Fruit fly (Drosophila melanogaster) whole organism, embryonic: ENCODE data around the gene defl.

Experiments
- Atf3 ChIP-seq: fragments of 200-800 bp; sonication (Bioruptor generic); optimal IDR thresholded peaks from 3 replicates; lab custom pipeline; 2016; ENCODE audit warnings: missing biosample characterization, missing genetic modification characterization
- CG10209 ChIP-seq: fragments of 200-800 bp; sonication (Bioruptor generic); optimal IDR thresholded peaks from 3 replicates; lab custom pipeline; 2017; ENCODE audit warnings: missing biosample characterization, mild to moderate bottlenecking, missing genetic modification characterization, missing genetic modification reagents
- CG10274 ChIP-seq: fragments of 200-800 bp; sonication (Bioruptor generic); optimal IDR thresholded peaks from 3 replicates; lab custom pipeline; 2017; ENCODE audit warnings: missing biosample characterization, mild to moderate bottlenecking, missing genetic modification characterization
- CG10654 ChIP-seq: fragments of 200-800 bp; sonication (Bioruptor generic); optimal IDR thresholded peaks from 2 replicates; lab custom pipeline; 2016; ENCODE audit warnings: missing biosample characterization, missing genetic modification characterization
- CG11398 ChIP-seq: fragments of 200-800 bp; sonication (Bioruptor generic); optimal IDR thresholded peaks from 2 replicates; lab custom pipeline; 2016; ENCODE audit warnings: missing biosample characterization, missing genetic modification characterization
- CG12299 ChIP-seq: fragments of 200-800 bp; sonication (Bioruptor generic); optimal IDR thresholded peaks from 2 replicates; lab custom pipeline; 2018; ENCODE audit warnings: missing biosample characterization, mild to moderate bottlenecking, missing genetic modification characterization
- CG16863 ChIP-seq: fragments of 200-800 bp; sonication (Bioruptor generic); optimal IDR thresholded peaks from 3 replicates; lab custom pipeline; 2016; ENCODE audit warnings: missing biosample characterization, missing genetic modification characterization
- CG17385 ChIP-seq: fragments of 200-800 bp; sonication (Bioruptor generic); optimal IDR thresholded peaks from 3 replicates; lab custom pipeline; 2018; ENCODE audit warnings: missing biosample characterization, mild to moderate bottlenecking, missing genetic modification characterization
- CG2129 ChIP-seq: fragments of 200-800 bp; sonication (Bioruptor generic); IDR thresholded peaks from 2 replicates; pipeline ENCODE4 v1.3.6; 2022; ENCODE audit warnings: missing biosample characterization, missing genetic modification characterization; ENCODE audit not compliant: partially characterized antibody
- CG31365 ChIP-seq: fragments of 200-800 bp; sonication (Bioruptor generic); optimal IDR thresholded peaks from 2 replicates; lab custom pipeline; 2018; ENCODE audit warnings: missing biosample characterization, mild to moderate bottlenecking, missing genetic modification characterization
- CG3281 ChIP-seq: fragments of 200-800 bp; sonication (Bioruptor generic); optimal IDR thresholded peaks from 3 replicates; lab custom pipeline; 2017; ENCODE audit warnings: missing biosample characterization, mild to moderate bottlenecking, missing genetic modification characterization
- CG34376 ChIP-seq: fragments of 200-800 bp; sonication (Bioruptor generic); optimal IDR thresholded peaks from 2 replicates; lab custom pipeline; 2018; ENCODE audit warnings: missing biosample characterization, mild to moderate bottlenecking, missing genetic modification characterization
- CG3995 ChIP-seq: fragments of 200-800 bp; sonication (Bioruptor generic); optimal IDR thresholded peaks from 3 replicates; lab custom pipeline; 2016; ENCODE audit warnings: missing biosample characterization, missing genetic modification characterization
- CG4360 ChIP-seq: fragments of 200-800 bp; sonication (Bioruptor generic); IDR thresholded peaks from 2 replicates; pipeline ENCODE4 v1.3.6; 2022; ENCODE audit warnings: missing biosample characterization, missing genetic modification characterization
- CG4404 ChIP-seq: fragments of 200-800 bp; sonication (Bioruptor generic); IDR thresholded peaks from 2 replicates; pipeline ENCODE4 v1.3.6; 2022; ENCODE audit warnings: missing biosample characterization, missing genetic modification characterization
- CG4730 ChIP-seq: fragments of 200-800 bp; sonication (Bioruptor generic); IDR thresholded peaks from 2 replicates; pipeline ENCODE4 v1.3.6; 2022; ENCODE audit warnings: missing biosample characterization, missing genetic modification characterization
- CG6683 ChIP-seq: fragments of 200-800 bp; sonication (Bioruptor generic); optimal IDR thresholded peaks from 2 replicates; lab custom pipeline; 2017; ENCODE audit warnings: missing biosample characterization, mild to moderate bottlenecking, missing genetic modification characterization, missing genetic modification reagents
- CG8765 ChIP-seq: fragments of 200-800 bp; sonication (Bioruptor generic); IDR thresholded peaks from 2 replicates; pipeline ENCODE4 v1.3.6; 2022; ENCODE audit warnings: missing biosample characterization, missing genetic modification characterization
- Chrac-16 ChIP-seq: fragments of 200-800 bp; sonication (Bioruptor generic); optimal IDR thresholded peaks from 3 replicates; lab custom pipeline; 2016; ENCODE audit warnings: missing biosample characterization, missing genetic modification characterization
- E2f2 ChIP-seq: fragments of 200-800 bp; sonication (Bioruptor generic); IDR thresholded peaks from 2 replicates; pipeline ENCODE4 v1.3.6; 2022; ENCODE audit warnings: missing biosample characterization, missing genetic modification characterization
- Hand ChIP-seq: fragments of 200-800 bp; sonication (Bioruptor generic); optimal IDR thresholded peaks from 2 replicates; lab custom pipeline; 2017; ENCODE audit warnings: mild to moderate bottlenecking, missing biosample characterization, missing genetic modification reagents, missing genetic modification characterization
- MESR4 ChIP-seq: fragments of 200-800 bp; sonication (Bioruptor generic); optimal IDR thresholded peaks from 2 replicates; lab custom pipeline; 2018; ENCODE audit warnings: missing biosample characterization, mild to moderate bottlenecking, missing genetic modification characterization, moderate library complexity
- Med ChIP-seq: fragments of 200-800 bp; sonication (Bioruptor generic); peaks from one replicate; lab custom pipeline; 2016; ENCODE audit warnings: missing biosample characterization, missing genetic modification characterization, mild to moderate bottlenecking, inconsistent platforms, moderate library complexity
- NfI ChIP-seq: fragments of 200-800 bp; sonication (Bioruptor generic); optimal IDR thresholded peaks from 3 replicates; lab custom pipeline; 2018; ENCODE audit warnings: missing biosample characterization, mild to moderate bottlenecking, missing genetic modification characterization, moderate library complexity
- Sox100B ChIP-seq: fragments of 200-800 bp; sonication (Bioruptor generic); optimal IDR thresholded peaks from 3 replicates; lab custom pipeline; 2018; ENCODE audit warnings: missing biosample characterization, mild to moderate bottlenecking, missing genetic modification characterization
- Sry-β ChIP-seq: fragments of 200-800 bp; sonication (Bioruptor generic); optimal IDR thresholded peaks from 2 replicates; lab custom pipeline; 2018; ENCODE audit warnings: missing biosample characterization, mild to moderate bottlenecking, missing genetic modification characterization, moderate library complexity
- Usf ChIP-seq: fragments of 200-800 bp; sonication (Bioruptor generic); optimal IDR thresholded peaks from 2 replicates; lab custom pipeline; 2017; ENCODE audit warnings: missing genotype, missing biosample characterization, missing genetic modification characterization
- al ChIP-seq: fragments of 200-800 bp; sonication (Bioruptor generic); IDR thresholded peaks from 2 replicates; pipeline ENCODE4 v1.3.6; 2022; ENCODE audit warnings: missing biosample characterization, missing genetic modification characterization
- amos ChIP-seq: fragments of 200-800 bp; sonication (Bioruptor generic); IDR thresholded peaks from 2 replicates; pipeline ENCODE4 v1.3.6; 2022; ENCODE audit warnings: missing biosample characterization, missing genetic modification characterization; ENCODE audit not compliant: partially characterized antibody
- chn ChIP-seq: fragments of 200-800 bp; sonication (Bioruptor generic); optimal IDR thresholded peaks from 2 replicates; lab custom pipeline; 2016; ENCODE audit warnings: missing biosample characterization, missing genetic modification characterization
- dysf ChIP-seq: fragments of 200-800 bp; sonication (Bioruptor generic); IDR thresholded peaks from 3 replicates; pipeline ENCODE4 v1.3.6; 2022; ENCODE audit warnings: missing biosample characterization, missing genetic modification characterization
- esg ChIP-seq: fragments of 200-800 bp; sonication (Bioruptor generic); conservative IDR thresholded peaks from 2 replicates; pipeline ENCODE4 v1.3.6; 2022; ENCODE audit warnings: missing biosample characterization, missing genetic modification characterization
- eyg ChIP-seq: fragments of 200-800 bp; sonication (Bioruptor generic); optimal IDR thresholded peaks from 3 replicates; lab custom pipeline; 2016; ENCODE audit warnings: missing biosample characterization, missing genetic modification characterization
- fd3F ChIP-seq: fragments of 200-800 bp; sonication (Bioruptor generic); optimal IDR thresholded peaks from 2 replicates; lab custom pipeline; 2018; ENCODE audit warnings: missing biosample characterization, mild to moderate bottlenecking, missing genetic modification characterization, moderate library complexity
- gcm2 ChIP-seq: fragments of 200-800 bp; sonication (Bioruptor generic); optimal IDR thresholded peaks from 2 replicates; lab custom pipeline; 2016; ENCODE audit warnings: missing biosample characterization, missing genetic modification characterization
- hbn ChIP-seq: fragments of 200-800 bp; sonication (Bioruptor generic); IDR thresholded peaks from 2 replicates; pipeline ENCODE4 v1.3.6; 2022; ENCODE audit warnings: missing biosample characterization, missing genetic modification characterization; ENCODE audit not compliant: partially characterized antibody
- jigr1 ChIP-seq: fragments of 200-800 bp; sonication (Bioruptor generic); IDR thresholded peaks from 3 replicates; pipeline ENCODE4 v1.3.6; 2022; ENCODE audit warnings: missing biosample characterization, missing genetic modification characterization
- kni ChIP-seq: fragments of 200-800 bp; sonication (Bioruptor generic); optimal IDR thresholded peaks from 3 replicates; lab custom pipeline; 2017; ENCODE audit warnings: mild to moderate bottlenecking, missing biosample characterization, missing genetic modification reagents, missing genetic modification characterization
- lab ChIP-seq: fragments of 200-800 bp; sonication (Bioruptor generic); optimal IDR thresholded peaks from 3 replicates; lab custom pipeline; 2017; ENCODE audit warnings: missing biosample characterization, missing genetic modification characterization, mild to moderate bottlenecking, moderate library complexity, missing genetic modification reagents
- mam ChIP-seq: fragments of 200-800 bp; sonication (Bioruptor generic); optimal IDR thresholded peaks from 3 replicates; lab custom pipeline; 2016; ENCODE audit warnings: missing biosample characterization, missing genetic modification characterization
- nmo ChIP-seq: fragments of 200-800 bp; sonication (Bioruptor generic); optimal IDR thresholded peaks from 2 replicates; lab custom pipeline; 2018; ENCODE audit warnings: missing biosample characterization, mild to moderate bottlenecking, missing genetic modification characterization, moderate library complexity
- odd ChIP-seq: fragments of 200-800 bp; sonication (Bioruptor generic); optimal IDR thresholded peaks from 2 replicates; lab custom pipeline; 2017; ENCODE audit warnings: missing biosample characterization, mild to moderate bottlenecking, missing genetic modification characterization
- repo ChIP-seq: fragments of 200-800 bp; sonication (Bioruptor generic); optimal IDR thresholded peaks from 2 replicates; lab custom pipeline; 2016; ENCODE audit warnings: missing biosample characterization, missing genetic modification characterization
- run ChIP-seq: fragments of 200-800 bp; sonication (Bioruptor generic); optimal IDR thresholded peaks from 3 replicates; lab custom pipeline; 2018; ENCODE audit warnings: missing biosample characterization, mild to moderate bottlenecking, missing genetic modification characterization
- salm ChIP-seq: fragments of 200-800 bp; sonication (Bioruptor generic); optimal IDR thresholded peaks from 2 replicates; lab custom pipeline; 2018; ENCODE audit warnings: missing biosample characterization, mild to moderate bottlenecking, missing genetic modification characterization
- scrt ChIP-seq: fragments of 200-800 bp; sonication (Bioruptor generic); optimal IDR thresholded peaks from 2 replicates; lab custom pipeline; 2018; ENCODE audit warnings: missing biosample characterization, mild to moderate bottlenecking, missing genetic modification characterization, moderate library complexity
- sima ChIP-seq: fragments of 200-800 bp; sonication (Bioruptor generic); optimal IDR thresholded peaks from 2 replicates; lab custom pipeline; 2016; ENCODE audit warnings: missing biosample characterization, missing genetic modification characterization
- slbo ChIP-seq: fragments of 200-800 bp; sonication (Bioruptor generic); IDR thresholded peaks from 2 replicates; pipeline ENCODE4 v1.3.6; 2022; ENCODE audit warnings: missing biosample characterization, missing genetic modification characterization
- stc ChIP-seq: fragments of 200-800 bp; sonication (Bioruptor generic); IDR thresholded peaks from 2 replicates; pipeline ENCODE4 v1.3.6; 2022; ENCODE audit warnings: missing biosample characterization, missing genetic modification characterization
- twi ChIP-seq: fragments of 200-800 bp; optimal IDR thresholded peaks from 2 replicates; lab custom pipeline; 2019; ENCODE audit warnings: missing biosample characterization, mild to moderate bottlenecking, missing genetic modification characterization, moderate library complexity
- wor ChIP-seq: fragments of 200-800 bp; sonication (Bioruptor generic); IDR thresholded peaks from 2 replicates; pipeline ENCODE4 v1.3.6; 2022; ENCODE audit warnings: missing biosample characterization, missing genetic modification characterization

defl gene

DNA sequence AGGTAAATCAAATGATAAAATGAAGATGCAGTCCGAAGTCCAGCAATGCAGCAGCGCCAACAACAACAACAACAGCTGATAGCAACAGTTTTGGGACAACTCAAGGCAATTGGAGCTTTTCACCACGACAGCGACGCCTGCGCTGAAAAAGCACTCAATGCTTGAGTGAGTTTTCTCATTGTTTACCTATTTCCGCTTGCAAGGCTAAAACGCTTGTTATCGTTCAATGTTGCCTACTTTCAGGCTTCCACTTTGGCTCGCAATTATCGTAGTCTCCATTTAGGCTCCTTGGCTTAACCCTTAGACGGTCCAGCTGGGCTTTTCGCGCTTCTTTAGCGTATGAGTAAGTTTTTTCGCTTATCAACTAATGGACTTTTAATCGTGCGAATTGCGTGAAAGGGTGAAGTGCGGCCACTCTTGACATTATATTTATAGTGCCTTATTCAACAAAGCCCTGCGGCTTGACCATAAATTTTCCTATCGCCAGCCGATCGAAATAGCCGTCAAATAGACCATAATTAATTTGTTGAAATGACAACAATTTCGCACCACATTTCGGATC is 38.9 kb downstream of the defl start (continued):
- TF ChIP-seq lab (GFP tag; lab: Kevin White, UChicago) (peak; percentile 80), fd3F (no peak), Sox100B (GFP tag; lab: Kevin White, UChicago) (no peak), dysf (GFP tag; lab: Robert Waterston, UW) (0 out of 3 replicates have a peak, but pooled peaks have one; percentile 12), CG10274 (GFP tag; lab: Kevin White, UChicago) (no peak), amos (no peak; the same call in 1 of the 2 replicates), CG11398 (GFP tag; lab: Kevin White, UChicago) (no peak), Sry-β (no peak), mam (GFP tag; lab: Kevin White, UChicago) (no peak), slbo (peak; percentile 28; the same call in 1 of the 2 replicates), CG8765 (GFP tag; lab: Robert Waterston, UW) (no peak), CG3281 (GFP tag; lab: Kevin White, UChicago) (peak; percentile 25), Atf3 (GFP tag; lab: Kevin White, UChicago) (no peak), NfI (GFP tag; lab: Kevin White, UChicago) (peak; percentile 32), repo (no peak), CG34376 (GFP tag; lab: Kevin White, UChicago) (peak; percentile 36), Med (GFP tag; lab: Kevin White, UChicago) (peak; percentile 91), CG31365 (tag; lab: Kevin White, UChicago) (peak; percentile 24), wor (no peak), E2f2 (GFP tag; lab: Robert Waterston, UW) (no peak), run (tag; lab: Kevin White, UChicago) (no peak), odd (GFP tag; lab: Kevin White, UChicago) (peak; percentile 37), al (no peak), CG16863 (no peak), CG17385 (GFP tag; lab: Kevin White, UChicago) (no peak), CG3995 (GFP tag; lab: Kevin White, UChicago) (no peak), jigr1 (GFP tag; lab: Robert Waterston, UW) (no peak), CG12299 (tag; lab: Kevin White, UChicago) (no peak), twi (tag; lab: Kevin White, UChicago) (no peak), chn (GFP tag; lab: Kevin White, UChicago) (no peak), CG4730 (GFP tag; lab: Robert Waterston, UW) (no peak), CG10654 (GFP tag; lab: Kevin White, UChicago) (no peak), hbn (GFP tag; lab: Robert Waterston, UW) (no peak), scrt (GFP tag; lab: Kevin White, UChicago) (peak; percentile 82), kni (GFP tag; lab: Kevin White, UChicago) (no peak), CG2129 (no peak), MESR4 (GFP tag; lab: Kevin White, UChicago) (no peak), Usf (GFP tag; lab: Kevin White, UChicago) (no peak), nmo (GFP tag; lab: Kevin White, UChicago) (no peak), CG10209 (GFP tag; lab: Kevin White, UChicago) (no peak), stc (GFP tag; lab: Robert Waterston, UW) (no peak), gcm2 (GFP tag; lab: Kevin White, UChicago) (peak; percentile 4), Hand (GFP tag; lab: Kevin White, UChicago) (no peak), esg (GFP tag; lab: Robert Waterston, UW) (no peak), CG4404 (no peak), Chrac-16 (GFP tag; lab: Kevin White, UChicago) (no peak), salm (tag; lab: Kevin White, UChicago) (peak; percentile 9), eyg (GFP tag; lab: Kevin White, UChicago) (no peak), CG4360 (GFP tag; lab: Robert Waterston, UW) (peak; percentile 46; the same call in 1 of the 2 replicates), sima (GFP tag; lab: Kevin White, UChicago) (no peak), CG6683 (GFP tag; lab: Kevin White, UChicago) (no peak)
